Worm (Caenorhabditis elegans): ENCODE measurements around the gene F36H5.10.
"Not testable (repeated sequence)": the region's sequence is repeated elsewhere in the genome, so short reads cannot be mapped to it uniquely, and the experiment has no call there.

Gene F36H5.10

ce11 chrII:1771785-1772184 lies 14.7 kb downstream of the F36H5.10 start, which contains the start of gene math-3:
math-3 (plus strand) TSS chrII:1772085.
- TF ChIP-seq snpc-4 (tag; optimal IDR thresholded peaks at IDR 0.05) (no peak), unc-39 (tag; optimal IDR thresholded peaks at IDR 0.05) (no peak), aly-2 (tag; optimal IDR thresholded peaks at IDR 0.05) (no peak), ztf-4 (tag; optimal IDR thresholded peaks at IDR 0.05) (no peak)

ce11 chrII:1775234-1775633 lies 18.1 kb downstream of the F36H5.10 start, which contains the start of gene F36H5.14:
F36H5.14 (plus strand) TSS chrII:1775534.
- TF ChIP-seq sma-9 (GFP tag; optimal IDR thresholded peaks at IDR 0.05); sma-9 (tag; optimal IDR thresholded peaks at IDR 0.05); fos-1 (tag; optimal IDR thresholded peaks at IDR 0.05); ceh-16 (tag; optimal IDR thresholded peaks at IDR 0.05): not testable (repeated sequence)

- no peak for TF ChIP-seq nhr-10 (tag; optimal IDR thresholded peaks at IDR 0.05)
- TF ChIP-seq F13H6.1 (tag; optimal IDR thresholded peaks at IDR 0.05) = no peak
- TF ChIP-seq lsy-2 (tag; optimal IDR thresholded peaks at IDR 0.05) = no peak
- TF ChIP-seq egl-27 (tag; optimal IDR thresholded peaks at IDR 0.05) = no peak
- no peak for TF ChIP-seq nhr-11 (tag; optimal IDR thresholded peaks at IDR 0.05)
- no peak for TF ChIP-seq fos-1 (tag; optimal IDR thresholded peaks at IDR 0.05)
- no peak for TF ChIP-seq alr-1 (tag; optimal IDR thresholded peaks at IDR 0.05)
- TF ChIP-seq C34F6.9 (tag; optimal IDR thresholded peaks at IDR 0.05) = no peak
- no peak for TF ChIP-seq zag-1 (tag; optimal IDR thresholded peaks at IDR 0.05)
- no peak for TF ChIP-seq unc-62 (GFP tag; optimal IDR thresholded peaks at IDR 0.05)
- TF ChIP-seq nhr-25 (tag; optimal IDR thresholded peaks at IDR 0.05) = no peak
- TF ChIP-seq mdl-1 (tag; optimal IDR thresholded peaks at IDR 0.05) = no peak
- no peak for TF ChIP-seq nhr-237 (tag; optimal IDR thresholded peaks at IDR 0.05)
- no peak for TF ChIP-seq unc-55 (GFP tag; optimal IDR thresholded peaks at IDR 0.05)
- no peak for TF ChIP-seq nhr-12 (tag; optimal IDR thresholded peaks at IDR 0.05)
- no peak for TF ChIP-seq nhr-129 (tag; optimal IDR thresholded peaks at IDR 0.05)
Observed at ce11 chrII:1782474-1782873, 25.3 kb downstream of the F36H5.10 start, which contains the start of gene math-4. math-4 (minus strand) TSS chrII:1782574.

ce11 chrII:1784799-1785198 lies 27.7 kb downstream of the F36H5.10 start, which contains the start of gene C08F1.11:
C08F1.11 (minus strand) TSS chrII:1784899.
- TF ChIP-seq Y55F3AM.14 (GFP tag; optimal IDR thresholded peaks at IDR 0.05) (no peak), nhr-23 (tag; optimal IDR thresholded peaks at IDR 0.05) (no peak)

DNA sequence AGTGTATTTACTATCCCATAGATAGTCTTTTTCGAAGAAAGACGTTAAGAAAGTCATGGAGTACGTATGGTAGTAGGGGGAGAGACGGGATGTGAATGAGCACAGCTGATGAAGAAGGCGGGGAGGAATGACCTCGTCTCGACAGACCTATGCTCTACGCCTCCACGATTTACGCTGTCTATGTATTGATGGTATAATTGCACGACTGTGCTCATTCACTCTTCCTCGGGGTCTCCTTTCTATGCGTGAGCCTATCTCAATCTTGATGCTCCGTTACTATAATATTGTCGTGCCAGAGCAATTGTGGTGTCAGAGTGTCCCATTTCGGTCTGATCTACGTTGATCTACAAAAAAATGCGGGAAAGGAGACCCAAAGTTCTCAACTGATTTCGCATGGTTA lies 29.1 kb downstream of the F36H5.10 start, which contains the start of gene C08F1.10:
Gene C08F1.10, minus strand, starts transcription at position 101 of the 400 bp plus-strand sequence.
- TF ChIP-seq blmp-1 (tag; optimal IDR thresholded peaks at IDR 0.05; ENCODE audit: insufficient read depth) = no peak

- TF ChIP-seq ztf-11 (tag; optimal IDR thresholded peaks at IDR 0.05) = no peak
- no peak for TF ChIP-seq unc-39 (tag; optimal IDR thresholded peaks at IDR 0.05)
- no peak for TF ChIP-seq C34F6.9 (tag; optimal IDR thresholded peaks at IDR 0.05)
- TF ChIP-seq ama-1 (optimal IDR thresholded peaks at IDR 0.05) = no peak
- no peak for TF ChIP-seq lin-11 (tag; optimal IDR thresholded peaks at IDR 0.05)
Observed at ce11 chrII:1787208-1787607, 30.1 kb downstream of the F36H5.10 start.

- TF ChIP-seq unc-55 (GFP tag; optimal IDR thresholded peaks at IDR 0.05) (no peak), mdl-1 (tag; optimal IDR thresholded peaks at IDR 0.05) (no peak), egl-27 (tag; optimal IDR thresholded peaks at IDR 0.05) (no peak), nhr-21 (tag; optimal IDR thresholded peaks at IDR 0.05) (no peak), lin-13 (GFP tag; optimal IDR thresholded peaks at IDR 0.05) (no peak), dmd-4 (tag; optimal IDR thresholded peaks at IDR 0.05) (no peak), gmeb-1 (tag; optimal IDR thresholded peaks at IDR 0.05) (no peak), nhr-6 (tag; optimal IDR thresholded peaks at IDR 0.05) (no peak), sma-9 (GFP tag; optimal IDR thresholded peaks at IDR 0.05) (no peak), sma-9 (tag; optimal IDR thresholded peaks at IDR 0.05) (no peak), C34F6.9 (tag; optimal IDR thresholded peaks at IDR 0.05) (no peak), F13H6.1 (tag; optimal IDR thresholded peaks at IDR 0.05) (no peak), sem-4 (tag; optimal IDR thresholded peaks at IDR 0.05) (no peak), nhr-77 (tag; optimal IDR thresholded peaks at IDR 0.05) (no peak), Y55F3AM.14 (GFP tag; optimal IDR thresholded peaks at IDR 0.05) (no peak), mab-5 (tag; optimal IDR thresholded peaks at IDR 0.05) (no peak), elt-1 (tag; optimal IDR thresholded peaks at IDR 0.05) (no peak)
Observed at ce11 chrII:1788087-1788486, 31.0 kb downstream of the F36H5.10 start, which contains the start of the genes C08F1.6 and fbxb-13. C08F1.6 (minus strand) TSS chrII:1788187. fbxb-13 (plus strand) TSS chrII:1788277.
